Fruit fly (Drosophila melanogaster) whole organism, embryonic: Measurements from ENCODE around the gene CG14731.

Experiments
- Antp ChIP-seq: fragments of 200-800 bp; sonication (Bioruptor generic); optimal IDR thresholded peaks from 3 replicates; lab custom pipeline; 2016; ENCODE audit warnings: missing biosample characterization, missing genetic modification characterization
- CG10274 ChIP-seq: fragments of 200-800 bp; sonication (Bioruptor generic); optimal IDR thresholded peaks from 3 replicates; lab custom pipeline; 2017; ENCODE audit warnings: missing biosample characterization, mild to moderate bottlenecking, missing genetic modification characterization
- CG16813 ChIP-seq: fragments of 200-800 bp; sonication (Bioruptor generic); IDR thresholded peaks from 3 replicates; pipeline ENCODE4 v1.3.6; 2022; ENCODE audit warnings: missing biosample characterization, missing genetic modification characterization; ENCODE audit not compliant: partially characterized antibody
- CG18619 ChIP-seq: fragments of 200-800 bp; sonication (Bioruptor generic); optimal IDR thresholded peaks from 3 replicates; lab custom pipeline; 2017; ENCODE audit warnings: missing biosample characterization, mild to moderate bottlenecking, missing genetic modification characterization
- CG2120 ChIP-seq: fragments of 200-800 bp; sonication (Bioruptor generic); optimal IDR thresholded peaks from 3 replicates; lab custom pipeline; 2016; ENCODE audit warnings: missing biosample characterization, missing genetic modification characterization
- CG2712 ChIP-seq: fragments of 200-800 bp; optimal IDR thresholded peaks from 3 replicates; lab custom pipeline; 2019; ENCODE audit warnings: missing biosample characterization, mild to moderate bottlenecking, missing genetic modification characterization, moderate library complexity
- CG2889 ChIP-seq: fragments of 200-800 bp; sonication (Bioruptor generic); IDR thresholded peaks from 3 replicates; pipeline ENCODE4 v1.3.6; 2022; ENCODE audit warnings: missing biosample characterization, missing genetic modification characterization
- CG30431 ChIP-seq: fragments of 200-800 bp; sonication (Bioruptor generic); optimal IDR thresholded peaks from 2 replicates; lab custom pipeline; 2017; ENCODE audit warnings: missing biosample characterization, missing genetic modification characterization
- CG3163 ChIP-seq: fragments of 200-800 bp; sonication (Bioruptor generic); optimal IDR thresholded peaks from 3 replicates; lab custom pipeline; 2016; ENCODE audit warnings: missing biosample characterization, missing genetic modification characterization
- CG3726 ChIP-seq: fragments of 200-800 bp; sonication (Bioruptor generic); IDR thresholded peaks from 3 replicates; pipeline ENCODE4, ENCODE4 v1.3.6; 2022; ENCODE audit warnings: missing biosample characterization, missing genetic modification characterization
- CG6654 ChIP-seq: fragments of 200-800 bp; sonication (Bioruptor generic); optimal IDR thresholded peaks from 2 replicates; lab custom pipeline; 2017; ENCODE audit warnings: missing biosample characterization, mild to moderate bottlenecking, missing genetic modification characterization
- CG9797 ChIP-seq: fragments of 200-800 bp; sonication (Bioruptor generic); optimal IDR thresholded peaks from 3 replicates; lab custom pipeline; 2018; ENCODE audit warnings: missing biosample characterization, mild to moderate bottlenecking, missing genetic modification characterization
- CkIIα-i1 ChIP-seq: fragments of 200-800 bp; sonication (Bioruptor generic); IDR thresholded peaks from 2 replicates; pipeline ENCODE4 v1.3.6; 2022; ENCODE audit warnings: missing biosample characterization, missing genetic modification characterization
- CoRest ChIP-seq: fragments of 200-800 bp; sonication (Bioruptor generic); optimal IDR thresholded peaks from 3 replicates; lab custom pipeline; 2018; ENCODE audit warnings: missing biosample characterization, mild to moderate bottlenecking, missing genetic modification characterization, moderate library complexity
- D19A ChIP-seq: fragments of 200-800 bp; optimal IDR thresholded peaks from 3 replicates; lab custom pipeline; 2019; ENCODE audit warnings: missing biosample characterization, mild to moderate bottlenecking, missing genetic modification characterization, moderate library complexity
- Drgx ChIP-seq: fragments of 200-800 bp; sonication (Bioruptor generic); IDR thresholded peaks from 2 replicates; pipeline ENCODE4 v1.3.6; 2022; ENCODE audit warnings: missing biosample characterization, missing genetic modification characterization
- Fer1 ChIP-seq: fragments of 200-800 bp; sonication (Bioruptor generic); optimal IDR thresholded peaks from 2 replicates; lab custom pipeline; 2017; ENCODE audit warnings: missing biosample characterization, mild to moderate bottlenecking, missing genetic modification characterization
- Hmx ChIP-seq: fragments of 200-800 bp; sonication (Bioruptor generic); optimal IDR thresholded peaks from 2 replicates; lab custom pipeline; 2016; ENCODE audit warnings: missing biosample characterization, missing genetic modification characterization
- Jarid2 ChIP-seq: fragments of 200-800 bp; sonication (Bioruptor generic); optimal IDR thresholded peaks from 3 replicates; lab custom pipeline; 2017; ENCODE audit warnings: mild to moderate bottlenecking, missing biosample characterization, missing genetic modification reagents, missing genetic modification characterization
- Myb ChIP-seq: fragments of 200-800 bp; sonication (Bioruptor generic); optimal IDR thresholded peaks from 2 replicates; lab custom pipeline; 2016; ENCODE audit warnings: missing biosample characterization, missing genetic modification characterization
- PHDP ChIP-seq: fragments of 200-800 bp; sonication (Bioruptor generic); optimal IDR thresholded peaks from 3 replicates; lab custom pipeline; 2018; ENCODE audit warnings: missing biosample characterization, mild to moderate bottlenecking, missing genetic modification characterization, moderate library complexity
- Trl ChIP-seq, 3 experiments: fragments of >200 bp in 2 of 3; fragments of 200-800 bp in 1 of 3; sonication (Bioruptor generic) in 1 of 3; optimal IDR thresholded peaks; 2 replicates in 1 of 3; 3 replicates in 2 of 3; lab custom pipeline; 2016 to 2017; ENCODE audit warnings: missing biosample characterization in 1 of 3, missing genetic modification characterization in 1 of 3
- Xrp1 ChIP-seq: fragments of 200-800 bp; sonication (Bioruptor generic); IDR thresholded peaks from 2 replicates; pipeline ENCODE4 v1.3.6; 2022; ENCODE audit warnings: missing biosample characterization, missing genetic modification characterization
- ash1 ChIP-seq: fragments of 200-800 bp; sonication (Bioruptor generic); optimal IDR thresholded peaks from 2 replicates; lab custom pipeline; 2018; ENCODE audit warnings: missing biosample characterization, mild to moderate bottlenecking, missing genetic modification characterization
- bsh ChIP-seq, 2 experiments: fragments of 200-800 bp; sonication (Bioruptor generic); optimal IDR thresholded peaks; 2 replicates each; lab custom pipeline; 2017 to 2018; ENCODE audit warnings: mild to moderate bottlenecking in 2 of 2, missing biosample characterization in 2 of 2, missing genetic modification characterization in 2 of 2, moderate library complexity in 1 of 2
- chinmo ChIP-seq: fragments of 200-800 bp; sonication (Bioruptor generic); IDR thresholded peaks from 4 replicates; pipeline ENCODE4 v1.3.6; 2022; ENCODE audit warnings: missing biosample characterization, missing genetic modification characterization; ENCODE audit not compliant: partially characterized antibody
- da ChIP-seq: fragments of 200-800 bp; sonication (Bioruptor generic); optimal IDR thresholded peaks from 2 replicates; lab custom pipeline; 2016; ENCODE audit warnings: missing biosample characterization, missing genetic modification characterization
- emc ChIP-seq: fragments of 200-800 bp; sonication (Bioruptor generic); optimal IDR thresholded peaks from 2 replicates; lab custom pipeline; 2016; ENCODE audit warnings: missing biosample characterization, missing genetic modification characterization
- exex ChIP-seq: fragments of 200-800 bp; sonication (Bioruptor generic); optimal IDR thresholded peaks from 4 replicates; lab custom pipeline; 2018; ENCODE audit warnings: missing biosample characterization, mild to moderate bottlenecking, missing genetic modification characterization, moderate library complexity
- gcm ChIP-seq: fragments of 200-800 bp; sonication (Bioruptor generic); optimal IDR thresholded peaks from 2 replicates; lab custom pipeline; 2019; ENCODE audit warnings: missing biosample characterization, mild to moderate bottlenecking, missing genetic modification characterization, moderate library complexity
- gem ChIP-seq: fragments of 200-800 bp; sonication (Bioruptor generic); optimal IDR thresholded peaks from 2 replicates; lab custom pipeline; 2019; ENCODE audit warnings: missing biosample characterization, mild to moderate bottlenecking, missing genetic modification characterization, moderate library complexity
- gfzf ChIP-seq: fragments of 200-800 bp; sonication (Bioruptor generic); optimal IDR thresholded peaks from 2 replicates; lab custom pipeline; 2016; ENCODE audit warnings: missing biosample characterization, mild to moderate bottlenecking, missing genetic modification characterization, moderate library complexity
- kay ChIP-seq: fragments of 200-800 bp; sonication (Bioruptor generic); optimal IDR thresholded peaks from 2 replicates; lab custom pipeline; 2016; ENCODE audit warnings: missing biosample characterization, missing genetic modification characterization
- lab ChIP-seq: fragments of 200-800 bp; sonication (Bioruptor generic); optimal IDR thresholded peaks from 3 replicates; lab custom pipeline; 2017; ENCODE audit warnings: missing biosample characterization, missing genetic modification characterization, mild to moderate bottlenecking, moderate library complexity, missing genetic modification reagents
- lilli ChIP-seq: fragments of 200-800 bp; sonication (Bioruptor generic); optimal IDR thresholded peaks from 3 replicates; lab custom pipeline; 2016; ENCODE audit warnings: missing biosample characterization, missing genetic modification characterization
- nom ChIP-seq: fragments of 200-800 bp; sonication (Bioruptor generic); optimal IDR thresholded peaks from 2 replicates; lab custom pipeline; 2017; ENCODE audit warnings: missing biosample characterization, missing genetic modification characterization, mild to moderate bottlenecking, moderate library complexity, missing genetic modification reagents
- p53 ChIP-seq: fragments of 200-800 bp; sonication (Bioruptor generic); optimal IDR thresholded peaks from 2 replicates; lab custom pipeline; 2016; ENCODE audit warnings: missing biosample characterization, missing genetic modification characterization
- sens ChIP-seq: fragments of 200-800 bp; sonication (Bioruptor generic); peaks from one replicate; lab custom pipeline; 2016; ENCODE audit warnings: missing biosample characterization, missing genetic modification characterization
- tap ChIP-seq: fragments of 200-800 bp; optimal IDR thresholded peaks from 3 replicates; lab custom pipeline; 2019; ENCODE audit warnings: missing biosample characterization, mild to moderate bottlenecking, missing genetic modification characterization, moderate library complexity
- z ChIP-seq: fragments of 200-800 bp; sonication (Bioruptor generic); IDR thresholded peaks from 3 replicates; pipeline ENCODE4 v1.3.6; 2022; ENCODE audit warnings: missing biosample characterization, missing genetic modification characterization
- zfh1 ChIP-seq: fragments of 200-800 bp; sonication (Bioruptor generic); IDR thresholded peaks from 3 replicates; pipeline ENCODE4 v1.3.6; 2022; ENCODE audit warnings: missing biosample characterization, missing genetic modification characterization

The CG14731 gene

dm6 chr3R:11977336-11977678, 46.2 kb downstream of the CG14731 start (continued):
- TF ChIP-seq gem (tag; lab: Kevin White, UChicago), result peak; percentile 48
- TF ChIP-seq CkIIα-i1 (GFP tag; lab: Robert Waterston, UW), result no peak
- peak; percentile 38 for TF ChIP-seq CG2712
- TF ChIP-seq emc, result no peak
- TF ChIP-seq Antp (GFP tag; lab: Kevin White, UChicago), result no peak
- TF ChIP-seq CG2889 (GFP tag; lab: Robert Waterston, UW), result no peak
- no peak for TF ChIP-seq CG6654 (GFP tag; lab: Kevin White, UChicago)
- no peak for TF ChIP-seq CG30431 (GFP tag; lab: Kevin White, UChicago)

- peak; percentile 68 for TF ChIP-seq exex (tag; lab: Kevin White, UChicago)
- no peak for TF ChIP-seq gcm
Measured at dm6 chr3R:11978278-11978677, 47.2 kb downstream of the CG14731 start.

- TF ChIP-seq Xrp1 (GFP tag; lab: Robert Waterston, UW), result peak; percentile 29; the same call in 1 of the 2 replicates
- peak in 1 of 2 experiments; percentile 8 for TF ChIP-seq bsh (GFP tag; optimal IDR thresholded peaks at IDR 0.05; lab: Kevin White, UChicago)
- TF ChIP-seq Drgx (GFP tag; lab: Robert Waterston, UW), result peak; percentile 53
- TF ChIP-seq CG16813 (GFP tag; lab: Robert Waterston, UW), result no peak
- no peak for TF ChIP-seq tap (tag; lab: Kevin White, UChicago)
- TF ChIP-seq lab (GFP tag; lab: Kevin White, UChicago), result peak; percentile 2
- no peak for TF ChIP-seq p53 (GFP tag; lab: Kevin White, UChicago)
- no peak for TF ChIP-seq CG3726 (GFP tag; lab: Robert Waterston, UW)
- no peak for TF ChIP-seq da (GFP tag; lab: Kevin White, UChicago)
- no peak for TF ChIP-seq ash1
- peak; percentile 0 for TF ChIP-seq CG2120 (GFP tag; lab: Kevin White, UChicago)
- no peak for TF ChIP-seq Fer1 (GFP tag; lab: Kevin White, UChicago)
- TF ChIP-seq CG10274 (GFP tag; lab: Kevin White, UChicago), result peak; percentile 29
- TF ChIP-seq Jarid2 (GFP tag; lab: Kevin White, UChicago), result peak; percentile 66
- peak; percentile 92 for TF ChIP-seq CG3163
- TF ChIP-seq PHDP (tag; lab: Kevin White, UChicago), result no peak
- no peak for TF ChIP-seq CG9797 (GFP tag; lab: Kevin White, UChicago)
- TF ChIP-seq z, result 0 out of 3 replicates have a peak, but pooled peaks have one; percentile 36
- peak; percentile 0 for TF ChIP-seq lilli (GFP tag; lab: Kevin White, UChicago)
- no peak for TF ChIP-seq Myb
- TF ChIP-seq gfzf, result no peak
- TF ChIP-seq D19A (tag; lab: Kevin White, UChicago), result peak; percentile 2
- TF ChIP-seq zfh1 (GFP tag; lab: Robert Waterston, UW), result no peak
- peak; percentile 76 for TF ChIP-seq sens (GFP tag; lab: Kevin White, UChicago)
- TF ChIP-seq Hmx, result no peak
- no peak for TF ChIP-seq CoRest
- no peak for TF ChIP-seq CG18619
- no peak for TF ChIP-seq kay
- 0 out of 4 replicates have a peak, but pooled peaks have one; percentile 53 for TF ChIP-seq chinmo (GFP tag; lab: Robert Waterston, UW)
- peak; percentile 37 for TF ChIP-seq nom (GFP tag; lab: Kevin White, UChicago)
- peak; percentile 34 for TF ChIP-seq exex (tag; lab: Kevin White, UChicago)
- TF ChIP-seq Trl (optimal IDR thresholded peaks at IDR 0.05; lab: Kevin White, UChicago), result peak; percentile 61 to 74
- TF ChIP-seq Trl (GFP tag; optimal IDR thresholded peaks at IDR 0.05; lab: Kevin White, UChicago), result no peak
- TF ChIP-seq, all 482 proteins: peak for 16
Measured at dm6 chr3R:11979879-11980571, 49.0 kb downstream of the CG14731 start, which contains the start of gene CG18547. Gene CG18547 (minus strand): TSS chr3R:11980390.
